Worm (Caenorhabditis elegans) whole organism, midembryonic: Measurements from ENCODE around the gene vav-1.

ENCODE experiments used
- T22C8.4 ChIP-seq: fragments of 200-800 bp; sonication (Bioruptor generic); IDR thresholded peaks from 2 replicates; pipeline ENCODE4 v1.3.6; 2022; ENCODE audit warnings: missing genetic modification characterization, missing compliant biosample characterization
- cog-1 ChIP-seq: sonication (generic microtip); optimal IDR thresholded peaks from 2 replicates; lab custom pipeline; 2016; ENCODE audit warnings: missing genetic modification characterization, missing compliant biosample characterization
- flt-1 ChIP-seq: fragments of 200-800 bp; sonication (Bioruptor generic); IDR thresholded peaks from 2 replicates; pipeline ENCODE4 v1.3.6; 2022; ENCODE audit warnings: missing genetic modification characterization, missing compliant biosample characterization
- klf-2 ChIP-seq: fragments of 200-800 bp; sonication (Bioruptor generic); conservative IDR thresholded peaks from 2 replicates; pipeline ENCODE4 v1.3.6; 2022; ENCODE audit warnings: missing genetic modification reagents, missing genetic modification characterization, missing compliant biosample characterization
- med-1 ChIP-seq: sonication (generic microtip); optimal IDR thresholded peaks from 2 replicates; lab custom pipeline; 2017; ENCODE audit warnings: missing genetic modification characterization, mild to moderate bottlenecking, missing compliant biosample characterization, antibody characterized with exemption, missing genetic modification reagents; ENCODE audit not compliant: insufficient read depth
- ref-1 ChIP-seq: fragments of 200-800 bp; sonication (Bioruptor generic); conservative IDR thresholded peaks from 2 replicates; pipeline ENCODE4 v1.3.6; 2022; ENCODE audit warnings: missing genetic modification reagents, missing genetic modification characterization, missing compliant biosample characterization
- tab-1 ChIP-seq: fragments of 200-800 bp; sonication (Bioruptor generic); IDR thresholded peaks from 2 replicates; pipeline ENCODE4 v1.3.6; 2022; ENCODE audit warnings: missing genetic modification characterization, missing compliant biosample characterization
- ztf-23 ChIP-seq: fragments of 200-800 bp; sonication (Bioruptor generic); IDR thresholded peaks from 2 replicates; pipeline ENCODE4 v1.3.6; 2022; ENCODE audit warnings: missing genetic modification reagents, missing genetic modification characterization, missing compliant biosample characterization
- ztf-29 ChIP-seq: fragments of 200-800 bp; sonication (Bioruptor generic); IDR thresholded peaks from 2 replicates; pipeline ENCODE4 v1.3.6; 2022; ENCODE audit warnings: missing genetic modification reagents, missing genetic modification characterization, missing compliant biosample characterization

ce11 chrX:9180823-9181222 lies 51.1 kb downstream of the vav-1 start, which contains the start of gene Y81B9A.4:
- TF ChIP-seq ztf-29 (GFP tag; lab: Robert Waterston, UW) (no peak), ref-1 (no peak), flt-1 (GFP tag; lab: Robert Waterston, UW) (no peak), klf-2 (no peak), T22C8.4 (GFP tag; lab: Robert Waterston, UW) (no peak), cog-1 (tag; lab: Kevin White, UChicago) (no peak), tab-1 (GFP tag; lab: Robert Waterston, UW) (no peak), ztf-23 (GFP tag; lab: Robert Waterston, UW) (no peak), med-1 (GFP tag; lab: Kevin White, UChicago) (no peak)
